Fruit fly (Drosophila melanogaster): ENCODE measurements around the gene CG10654.

dm6 chr3L:12530044-12530443, 22.4 kb upstream of the CG10654 start, which contains the start of gene nst:
- TF ChIP-seq CG13894 (tag; optimal IDR thresholded peaks at IDR 0.05) (no peak), eve (GFP tag; optimal IDR thresholded peaks at IDR 0.05) (no peak), Hmx (GFP tag; optimal IDR thresholded peaks at IDR 0.05) (no peak)
